Worm (Caenorhabditis elegans) whole organism, L4 larva: Measurements from ENCODE around the gene irld-40.

Source experiments
- ceh-28 ChIP-seq: fragments of 150-350 bp; optimal IDR thresholded peaks from 2 replicates; lab custom pipeline; 2014; ENCODE audit warnings: missing biosample characterization, missing genetic modification reagents, missing genetic modification characterization
- ceh-82 ChIP-seq: sonication (generic microtip); optimal IDR thresholded peaks from 2 replicates; lab custom pipeline; 2017; ENCODE audit warnings: missing biosample characterization, missing genetic modification characterization
- ctbp-1 ChIP-seq: fragments of 200-800 bp; sonication (Bioruptor generic); IDR thresholded peaks from 2 replicates; pipeline ENCODE4 v1.3.6; 2022; ENCODE audit warnings: missing genetic modification reagents, missing genetic modification characterization, missing compliant biosample characterization
- egl-27 ChIP-seq: sonication (generic microtip); optimal IDR thresholded peaks from 3 replicates; lab custom pipeline; 2017; ENCODE audit warnings: missing biosample characterization, missing genetic modification reagents, missing genetic modification characterization
- fkh-10 ChIP-seq: fragments of 150-350 bp; optimal IDR thresholded peaks from 2 replicates; lab custom pipeline; 2014; ENCODE audit warnings: missing biosample characterization, missing genetic modification reagents, missing genetic modification characterization
- lin-15B ChIP-seq: fragments of 150-350 bp; sonication (generic microtip); optimal IDR thresholded peaks from 3 replicates; lab custom pipeline; 2014; ENCODE audit warnings: missing biosample characterization, missing genetic modification characterization
- nhr-48 ChIP-seq: sonication (generic microtip); optimal IDR thresholded peaks from 2 replicates; lab custom pipeline; 2016; ENCODE audit warnings: mild to moderate bottlenecking, missing genetic modification characterization, missing compliant biosample characterization
- pha-4 ChIP-seq, 2 experiments: fragments of 150-350 bp in 1 of 2; fragments of 200-800 bp in 1 of 2; sonication (Bioruptor generic) in 1 of 2; IDR thresholded peaks in 1 of 2; optimal IDR thresholded peaks in 1 of 2; 2 replicates each; pipeline versions ENCODE4 v1.3.6 to Lab custom; 2014 to 2022; ENCODE audit warnings: missing genetic modification characterization in 2 of 2, missing genetic modification reagents in 2 of 2, missing biosample characterization in 1 of 2, missing compliant biosample characterization in 1 of 2
- skn-1 ChIP-seq: fragments of 150-350 bp; optimal IDR thresholded peaks from 2 replicates; lab custom pipeline; 2014; ENCODE audit warnings: missing biosample characterization, missing genetic modification characterization
- zag-1 ChIP-seq: fragments of 150-350 bp; optimal IDR thresholded peaks from 2 replicates; lab custom pipeline; 2014; ENCODE audit warnings: missing biosample characterization, missing genetic modification characterization
- ztf-11 ChIP-seq: fragments of 150-350 bp; optimal IDR thresholded peaks from 2 replicates; lab custom pipeline; 2014; ENCODE audit warnings: missing biosample characterization, missing genetic modification characterization

DNA sequence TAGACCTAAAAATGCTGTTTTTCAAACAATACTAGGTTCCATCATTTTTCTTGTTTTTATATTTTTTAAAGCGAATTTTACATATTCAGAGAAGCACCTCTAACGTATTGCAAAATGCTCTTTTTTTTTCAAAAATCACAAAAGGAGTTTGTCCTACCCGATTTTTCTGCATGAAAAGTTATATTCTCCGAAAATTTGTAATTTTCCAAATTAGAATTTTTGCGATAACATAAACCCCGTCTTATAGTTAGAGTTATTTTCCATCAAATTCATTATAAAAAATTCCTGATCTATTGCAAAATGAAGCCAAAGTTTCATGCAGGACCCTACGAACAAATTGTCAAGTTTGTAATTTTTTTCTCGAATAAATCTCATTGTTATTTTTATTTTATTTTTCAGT is 46.1 kb downstream of the irld-40 start, which contains the start of gene srw-99:
- TF ChIP-seq nhr-48 (tag; lab: Kevin White, UChicago), result no peak
- no peak for TF ChIP-seq ceh-82 (tag; lab: Kevin White, UChicago)
- TF ChIP-seq zag-1 (tag; lab: Kevin White, UChicago), result no peak
- TF ChIP-seq fkh-10 (GFP tag; lab: Kevin White, UChicago), result no peak
- TF ChIP-seq skn-1 (tag; lab: Kevin White, UChicago), result no peak
- TF ChIP-seq egl-27, result no peak
- TF ChIP-seq ceh-28 (tag; lab: Kevin White, UChicago), result no peak
- no peak for TF ChIP-seq pha-4 (GFP tag; IDR thresholded peaks at IDR 0.05; lab: Robert Waterston, UW)
- no peak for TF ChIP-seq pha-4 (tag; optimal IDR thresholded peaks at IDR 0.05; lab: Kevin White, UChicago)
- TF ChIP-seq lin-15B (tag; lab: Kevin White, UChicago), result no peak
- no peak for TF ChIP-seq ztf-11 (tag; lab: Kevin White, UChicago)
- no peak for TF ChIP-seq ctbp-1 (GFP tag; lab: Robert Waterston, UW)
